Worm (Caenorhabditis elegans) whole organism, young adult: ENCODE results near the gene Y45G12B.2.

Experiments
- B0261.1 ChIP-seq: sonication (generic microtip); optimal IDR thresholded peaks from 2 replicates; lab custom pipeline; 2016; ENCODE audit warnings: mild to moderate bottlenecking, missing genetic modification characterization, moderate library complexity, missing compliant biosample characterization
- F23B12.7 ChIP-seq: sonication (generic microtip); optimal IDR thresholded peaks from 2 replicates; lab custom pipeline; 2017; ENCODE audit warnings: missing genetic modification characterization, mild to moderate bottlenecking, missing compliant biosample characterization, antibody characterized with exemption, moderate library complexity; ENCODE audit not compliant: insufficient read depth
- F33H1.4 ChIP-seq: fragments of 200-800 bp; sonication (Bioruptor generic); IDR thresholded peaks from 2 replicates; pipeline ENCODE4 v1.3.6; 2022; ENCODE audit warnings: missing genetic modification reagents, missing genetic modification characterization, missing compliant biosample characterization
- F39B2.1 ChIP-seq: fragments of 200-800 bp; sonication (Bioruptor generic); IDR thresholded peaks from 2 replicates; pipeline ENCODE4 v1.3.6; 2022; ENCODE audit warnings: missing genetic modification reagents, missing genetic modification characterization, missing compliant biosample characterization
- F57C9.4 ChIP-seq: sonication (generic microtip); optimal IDR thresholded peaks from 2 replicates; lab custom pipeline; 2017; ENCODE audit warnings: mild to moderate bottlenecking, missing genetic modification characterization, missing compliant biosample characterization
- K11D2.4 ChIP-seq: fragments of 200-800 bp; sonication (Bioruptor generic); IDR thresholded peaks from 2 replicates; pipeline ENCODE4 v1.3.6; 2022; ENCODE audit warnings: missing genetic modification reagents, missing genetic modification characterization, missing compliant biosample characterization
- K12H6.12 ChIP-seq: fragments of 200-800 bp; sonication (Bioruptor generic); optimal IDR thresholded peaks from 2 replicates; lab custom pipeline; 2018; ENCODE audit warnings: mild to moderate bottlenecking, missing genetic modification characterization, missing compliant biosample characterization
- Y53G8AR.9 ChIP-seq: fragments of 200-800 bp; sonication (Bioruptor generic); conservative IDR thresholded peaks from 2 replicates; pipeline ENCODE4 v1.3.6; 2022; ENCODE audit warnings: missing genetic modification reagents, missing genetic modification characterization, missing compliant biosample characterization
- Y56A3A.18 ChIP-seq: fragments of 200-800 bp; sonication (Bioruptor generic); IDR thresholded peaks from 2 replicates; pipeline ENCODE4 v1.3.6; 2022; ENCODE audit warnings: missing genetic modification reagents, missing genetic modification characterization, missing compliant biosample characterization
- ZK185.1 ChIP-seq: sonication (generic microtip); optimal IDR thresholded peaks from 2 replicates; lab custom pipeline; 2016; ENCODE audit warnings: mild to moderate bottlenecking, missing genetic modification characterization, missing compliant biosample characterization; ENCODE audit not compliant: poor library complexity, severe bottlenecking
- athp-1 ChIP-seq: sonication (generic microtip); optimal IDR thresholded peaks from 2 replicates; lab custom pipeline; 2017; ENCODE audit warnings: mild to moderate bottlenecking, missing genetic modification characterization, missing compliant biosample characterization
- attf-5 ChIP-seq: fragments of 200-800 bp; sonication (Bioruptor generic); optimal IDR thresholded peaks from 2 replicates; lab custom pipeline; 2018; ENCODE audit warnings: mild to moderate bottlenecking, missing genetic modification characterization, missing compliant biosample characterization
- ccch-3 ChIP-seq: fragments of 200-800 bp; sonication (Bioruptor generic); optimal IDR thresholded peaks from 2 replicates; lab custom pipeline; 2018; ENCODE audit warnings: mild to moderate bottlenecking, missing genetic modification characterization, missing compliant biosample characterization
- cebp-1 ChIP-seq, 2 experiments: fragments of 200-800 bp in 1 of 2; sonication (Bioruptor generic) in 1 of 2; sonication (generic microtip) in 1 of 2; IDR thresholded peaks in 1 of 2; optimal IDR thresholded peaks in 1 of 2; 2 replicates each; pipeline versions ENCODE4 v1.3.6 to Lab custom; 2017 to 2022; ENCODE audit warnings: missing compliant biosample characterization in 2 of 2, missing genetic modification characterization in 2 of 2, mild to moderate bottlenecking in 1 of 2, missing genetic modification reagents in 1 of 2, moderate library complexity in 1 of 2
- ceh-27 ChIP-seq: fragments of 200-800 bp; sonication (Bioruptor generic); optimal IDR thresholded peaks from 2 replicates; lab custom pipeline; 2018; ENCODE audit warnings: mild to moderate bottlenecking, missing genetic modification characterization, moderate library complexity, missing compliant biosample characterization
- dox-1 ChIP-seq: fragments of 200-800 bp; sonication (Bioruptor generic); IDR thresholded peaks from 2 replicates; pipeline ENCODE4 v1.3.6; 2022; ENCODE audit warnings: missing genetic modification reagents, missing genetic modification characterization, missing compliant biosample characterization
- dpl-1 ChIP-seq: fragments of 150-350 bp; optimal IDR thresholded peaks from 2 replicates; lab custom pipeline; 2014; ENCODE audit warnings: missing biosample characterization, missing genetic modification reagents, missing genetic modification characterization
- efl-1 ChIP-seq: fragments of 150-350 bp; optimal IDR thresholded peaks from 2 replicates; lab custom pipeline; 2014; ENCODE audit warnings: missing biosample characterization, missing genetic modification reagents, missing genetic modification characterization
- gei-17 ChIP-seq: fragments of 200-800 bp; sonication (Bioruptor generic); optimal IDR thresholded peaks from 2 replicates; lab custom pipeline; 2018; ENCODE audit warnings: mild to moderate bottlenecking, missing genetic modification characterization, missing compliant biosample characterization
- hrde-1 ChIP-seq: sonication (generic microtip); optimal IDR thresholded peaks from 2 replicates; lab custom pipeline; 2016; ENCODE audit warnings: missing genetic modification characterization, mild to moderate bottlenecking, missing compliant biosample characterization, moderate library complexity, missing genotype, missing genetic modification reagents, borderline replicate concordance
- let-607 ChIP-seq, 2 experiments: fragments of 200-800 bp in 1 of 2; sonication (Bioruptor generic) in 1 of 2; sonication (generic microtip) in 1 of 2; optimal IDR thresholded peaks; 2 replicates each; lab custom pipeline; 2016 to 2018; ENCODE audit warnings: mild to moderate bottlenecking in 2 of 2, missing compliant biosample characterization in 2 of 2, missing genetic modification characterization in 2 of 2, moderate library complexity in 2 of 2, missing genotype in 1 of 2
- lin-35 ChIP-seq, 3 experiments: fragments of 150-350 bp in 2 of 3; sonication (generic microtip) in 1 of 3; optimal IDR thresholded peaks; 2 replicates each; lab custom pipeline; 2014 to 2018; ENCODE audit warnings: missing biosample characterization in 3 of 3, missing genetic modification characterization in 3 of 3, missing genetic modification reagents in 3 of 3
- lin-40 ChIP-seq: sonication (generic microtip); optimal IDR thresholded peaks from 2 replicates; lab custom pipeline; 2016; ENCODE audit warnings: missing genetic modification characterization, mild to moderate bottlenecking, missing compliant biosample characterization, missing genotype, missing genetic modification reagents
- lin-54 ChIP-seq: fragments of 200-800 bp; sonication (Bioruptor generic); optimal IDR thresholded peaks from 2 replicates; lab custom pipeline; 2018; ENCODE audit warnings: mild to moderate bottlenecking, missing genetic modification characterization, missing compliant biosample characterization
- lir-1 ChIP-seq: fragments of 200-800 bp; sonication (Bioruptor generic); conservative IDR thresholded peaks from 2 replicates; pipeline ENCODE4 v1.3.6; 2022; ENCODE audit warnings: missing genetic modification reagents, missing genetic modification characterization, missing compliant biosample characterization
- lsy-27 ChIP-seq: sonication (generic microtip); optimal IDR thresholded peaks from 2 replicates; lab custom pipeline; 2017; ENCODE audit warnings: missing genetic modification characterization, mild to moderate bottlenecking, missing compliant biosample characterization, antibody characterized with exemption, missing genotype, borderline replicate concordance; ENCODE audit not compliant: insufficient read depth
- madf-10 ChIP-seq: sonication (generic microtip); optimal IDR thresholded peaks from 2 replicates; lab custom pipeline; 2016; ENCODE audit warnings: mild to moderate bottlenecking, missing genetic modification characterization, missing compliant biosample characterization
- madf-3 ChIP-seq: fragments of 200-800 bp; sonication (Bioruptor generic); IDR thresholded peaks from 2 replicates; pipeline ENCODE4 v1.3.6; 2022; ENCODE audit warnings: missing genetic modification reagents, missing genetic modification characterization, missing compliant biosample characterization
- madf-6 ChIP-seq: fragments of 200-800 bp; sonication (Bioruptor generic); IDR thresholded peaks from 2 replicates; pipeline ENCODE4 v1.3.6; 2022; ENCODE audit warnings: missing genetic modification reagents, missing genetic modification characterization, missing compliant biosample characterization
- mcd-1 ChIP-seq: fragments of 200-800 bp; sonication (Bioruptor generic); IDR thresholded peaks from 2 replicates; pipeline ENCODE4 v1.3.6; 2022; ENCODE audit warnings: missing genetic modification reagents, missing genetic modification characterization, missing compliant biosample characterization
- mxl-1 ChIP-seq: sonication (generic microtip); optimal IDR thresholded peaks from 2 replicates; lab custom pipeline; 2016; ENCODE audit warnings: missing genetic modification characterization, missing compliant biosample characterization
- nfya-1 ChIP-seq: sonication (generic microtip); optimal IDR thresholded peaks from 2 replicates; lab custom pipeline; 2017; ENCODE audit warnings: antibody characterized with exemption, missing compliant biosample characterization, missing genetic modification characterization, borderline replicate concordance; ENCODE audit not compliant: insufficient read depth
- nhr-80 ChIP-seq: sonication (generic microtip); optimal IDR thresholded peaks from 2 replicates; lab custom pipeline; 2016; ENCODE audit warnings: missing genetic modification characterization, missing compliant biosample characterization
- pbrm-1 ChIP-seq: fragments of 200-800 bp; sonication (Bioruptor generic); IDR thresholded peaks from 2 replicates; pipeline ENCODE4 v1.3.6; 2022; ENCODE audit warnings: missing genetic modification reagents, missing genetic modification characterization, missing compliant biosample characterization
- rcor-1 ChIP-seq: fragments of 200-800 bp; sonication (Bioruptor generic); IDR thresholded peaks from 2 replicates; pipeline ENCODE4 v1.3.6; 2022; ENCODE audit warnings: missing genetic modification reagents, missing genetic modification characterization, missing compliant biosample characterization
- sea-2 ChIP-seq: fragments of 200-800 bp; sonication (Bioruptor generic); IDR thresholded peaks from 2 replicates; pipeline ENCODE4 v1.3.6; 2022; ENCODE audit warnings: missing genetic modification characterization, missing compliant biosample characterization
- snpc-4 ChIP-seq, 5 experiments: fragments of 150-350 bp in 1 of 5; sonication (generic microtip) in 4 of 5; optimal IDR thresholded peaks; 2 replicates each; lab custom pipeline; 2014 to 2018; ENCODE audit warnings: missing genetic modification characterization in 5 of 5, missing biosample characterization in 3 of 5, antibody characterized with exemption in 2 of 5, mild to moderate bottlenecking in 2 of 5, missing compliant biosample characterization in 2 of 5, missing genotype in 2 of 5, moderate library complexity in 2 of 5, missing genetic modification reagents in 1 of 5
- tbp1 ChIP-seq: fragments of 200-800 bp; sonication (Bioruptor generic); optimal IDR thresholded peaks from 2 replicates; lab custom pipeline; 2018; ENCODE audit warnings: mild to moderate bottlenecking, missing genetic modification characterization, missing compliant biosample characterization
- tlf-1 ChIP-seq: fragments of 200-800 bp; sonication (Bioruptor generic); optimal IDR thresholded peaks from 2 replicates; lab custom pipeline; 2018; ENCODE audit warnings: mild to moderate bottlenecking, missing genetic modification characterization, missing compliant biosample characterization

Gene Y45G12B.2

ce11 chrV:2664525-2665053 lies 30.0 kb upstream of the Y45G12B.2 start, which contains the start of gene ndx-2 (continued):
- TF ChIP-seq gei-17 (GFP tag; lab: Kevin White, UChicago): no peak
- TF ChIP-seq F33H1.4 (GFP tag; lab: Robert Waterston, UW): peak; percentile 45
- no peak for TF ChIP-seq F57C9.4 (tag; lab: Kevin White, UChicago)
- no peak for TF ChIP-seq ZK185.1 (tag; lab: Kevin White, UChicago)
- TF ChIP-seq dpl-1 (GFP tag; lab: Kevin White, UChicago): no peak
- peak; percentile 76 for TF ChIP-seq B0261.1

- TF ChIP-seq ceh-27 (GFP tag; lab: Kevin White, UChicago) (no peak), lsy-27 (tag; lab: Kevin White, UChicago) (no peak), let-607 (tag; optimal IDR thresholded peaks at IDR 0.05; lab: Kevin White, UChicago) (no peak), sea-2 (GFP tag; lab: Robert Waterston, UW) (no peak)
Measured at ce11 chrV:2666600-2666999, 28.0 kb upstream of the Y45G12B.2 start, which contains the start of gene W02G9.4. TSS of gene W02G9.4 (plus strand) at chrV:2666900.

ce11 chrV:2671155-2671554 lies 23.4 kb upstream of the Y45G12B.2 start, which contains the start of gene kel-8:
TSS of gene kel-8 (plus strand) at chrV:2671455.
- TF ChIP-seq Y56A3A.18 (GFP tag; lab: Robert Waterston, UW) (no peak), madf-3 (GFP tag; lab: Robert Waterston, UW) (0 out of 2 replicates have a peak, but pooled peaks have one; percentile 39)
- TF ChIP-seq, all 124 proteins: peak for 1

- TF ChIP-seq tlf-1 (GFP tag; lab: Kevin White, UChicago) (no peak), nfya-1 (tag; lab: Kevin White, UChicago) (no peak), pbrm-1 (GFP tag; lab: Robert Waterston, UW) (peak; percentile 68; the same call in 1 of the 2 replicates), rcor-1 (peak; percentile 48; the same call in 1 of the 2 replicates), snpc-4 (GFP tag; optimal IDR thresholded peaks at IDR 0.05; lab: Kevin White, UChicago) (no peak), snpc-4 (tag; optimal IDR thresholded peaks at IDR 0.05; lab: Kevin White, UChicago) (peak; percentile 24 to 64 (median 44)), efl-1 (GFP tag; lab: Kevin White, UChicago) (peak; percentile 60), F39B2.1 (no peak), Y53G8AR.9 (GFP tag; lab: Robert Waterston, UW) (no peak), lin-35 (GFP tag; optimal IDR thresholded peaks at IDR 0.05; lab: Kevin White, UChicago) (peak in 1 of 3 experiments; percentile 81), sea-2 (GFP tag; lab: Robert Waterston, UW) (no peak), madf-10 (tag; lab: Kevin White, UChicago) (no peak), lin-54 (GFP tag; lab: Kevin White, UChicago) (peak; percentile 73), K12H6.12 (peak; percentile 48), dox-1 (GFP tag; lab: Robert Waterston, UW) (peak; percentile 64; the same call in 1 of the 2 replicates), K11D2.4 (peak; percentile 19; the same call in 1 of the 2 replicates), cebp-1 (GFP tag; IDR thresholded peaks at IDR 0.05; lab: Robert Waterston, UW) (no peak), cebp-1 (tag; optimal IDR thresholded peaks at IDR 0.05; lab: Kevin White, UChicago) (peak; percentile 41), let-607 (tag; optimal IDR thresholded peaks at IDR 0.05; lab: Kevin White, UChicago) (peak in 1 of 2 experiments; percentile 15), ccch-3 (GFP tag; lab: Kevin White, UChicago) (no peak), hrde-1 (tag; lab: Kevin White, UChicago) (no peak), madf-6 (GFP tag; lab: Robert Waterston, UW) (peak; percentile 77), F23B12.7 (tag; lab: Kevin White, UChicago) (peak; percentile 60), lin-40 (peak; percentile 40), attf-5 (GFP tag; lab: Kevin White, UChicago) (peak; percentile 72), athp-1 (no peak), mcd-1 (GFP tag; lab: Robert Waterston, UW) (peak; percentile 95), tbp1 (peak; percentile 58), dpl-1 (GFP tag; lab: Kevin White, UChicago) (peak; percentile 57), nhr-80 (peak; percentile 11), mxl-1 (tag; lab: Kevin White, UChicago) (no peak), lir-1 (GFP tag; lab: Robert Waterston, UW) (no peak), ceh-27 (GFP tag; lab: Kevin White, UChicago) (peak; percentile 51)
Measured at ce11 chrV:2672603-2673002, 22.0 kb upstream of the Y45G12B.2 start, which contains the start of gene W02G9.3. TSS of gene W02G9.3 (plus strand) at chrV:2672986.
